Worm (Caenorhabditis elegans) whole organism, L2 larva: ENCODE measurements around the gene B0035.21.

Experiments
- C34F6.9 ChIP-seq: fragments of 150-350 bp; optimal IDR thresholded peaks from 2 replicates; lab custom pipeline; 2014; ENCODE audit warnings: missing biosample characterization, missing genetic modification characterization
- F13H6.1 ChIP-seq: sonication (generic microtip); optimal IDR thresholded peaks from 2 replicates; lab custom pipeline; 2016; ENCODE audit warnings: missing genetic modification characterization, missing compliant biosample characterization
- ZK546.5 ChIP-seq: sonication (generic microtip); optimal IDR thresholded peaks from 2 replicates; lab custom pipeline; 2017; ENCODE audit warnings: missing biosample characterization, missing genetic modification characterization
- alr-1 ChIP-seq: fragments of 150-350 bp; optimal IDR thresholded peaks from 2 replicates; lab custom pipeline; 2014; ENCODE audit warnings: missing biosample characterization, missing genetic modification characterization
- aly-2 ChIP-seq: fragments of 150-350 bp; optimal IDR thresholded peaks from 2 replicates; lab custom pipeline; 2014; ENCODE audit warnings: missing biosample characterization, missing genetic modification characterization
- ama-1 ChIP-seq: fragments of 150-350 bp; optimal IDR thresholded peaks from 2 replicates; lab custom pipeline; 2018; ENCODE audit warnings: inconsistent platforms
- blmp-1 ChIP-seq: sonication (generic microtip); optimal IDR thresholded peaks from 2 replicates; lab custom pipeline; 2017; ENCODE audit warnings: missing genetic modification characterization, mild to moderate bottlenecking, missing compliant biosample characterization, antibody characterized with exemption, moderate library complexity; ENCODE audit not compliant: insufficient read depth
- ceh-16 ChIP-seq: fragments of 150-350 bp; optimal IDR thresholded peaks from 2 replicates; lab custom pipeline; 2014; ENCODE audit warnings: missing biosample characterization, missing genetic modification characterization
- ceh-82 ChIP-seq: fragments of 150-350 bp; optimal IDR thresholded peaks from 2 replicates; lab custom pipeline; 2014; ENCODE audit warnings: missing biosample characterization, missing genetic modification characterization
- crh-2 ChIP-seq: sonication (generic microtip); optimal IDR thresholded peaks from 2 replicates; lab custom pipeline; 2017; ENCODE audit warnings: missing biosample characterization, missing genetic modification characterization
- dmd-4 ChIP-seq: sonication (generic microtip); optimal IDR thresholded peaks from 2 replicates; lab custom pipeline; 2017; ENCODE audit warnings: missing biosample characterization, missing genetic modification characterization
- fos-1 ChIP-seq: fragments of 150-350 bp; optimal IDR thresholded peaks from 2 replicates; lab custom pipeline; 2014; ENCODE audit warnings: missing biosample characterization, missing genetic modification characterization
- gmeb-1 ChIP-seq: fragments of 150-350 bp; optimal IDR thresholded peaks from 2 replicates; lab custom pipeline; 2014; ENCODE audit warnings: missing biosample characterization, missing genetic modification characterization
- lin-11 ChIP-seq: fragments of 150-350 bp; sonication (generic microtip); optimal IDR thresholded peaks from 2 replicates; lab custom pipeline; 2014; ENCODE audit warnings: missing biosample characterization, missing genetic modification characterization, inconsistent platforms, mixed read lengths
- lin-13 ChIP-seq: fragments of 150-350 bp; optimal IDR thresholded peaks from 2 replicates; lab custom pipeline; 2014; ENCODE audit warnings: missing biosample characterization, missing genetic modification reagents, missing genetic modification characterization
- lin-39 ChIP-seq: fragments of 150-350 bp; optimal IDR thresholded peaks from 2 replicates; lab custom pipeline; 2014; ENCODE audit warnings: missing biosample characterization, missing genetic modification reagents, missing genetic modification characterization
- lsy-2 ChIP-seq, 2 experiments: fragments of 150-350 bp in 1 of 2; sonication (generic microtip) in 1 of 2; optimal IDR thresholded peaks; 2 replicates each; lab custom pipeline; 2014 to 2017; ENCODE audit warnings: missing biosample characterization in 2 of 2, missing genetic modification characterization in 2 of 2
- mdl-1 ChIP-seq, 2 experiments: fragments of 150-350 bp in 1 of 2; sonication (generic microtip) in 1 of 2; optimal IDR thresholded peaks; 2 replicates each; lab custom pipeline; 2017; ENCODE audit warnings: missing biosample characterization in 2 of 2, missing genetic modification characterization in 2 of 2
- nhr-10 ChIP-seq: sonication (generic microtip); optimal IDR thresholded peaks from 2 replicates; lab custom pipeline; 2017; ENCODE audit warnings: missing biosample characterization, missing genetic modification characterization
- nhr-129 ChIP-seq: fragments of 150-350 bp; optimal IDR thresholded peaks from 2 replicates; lab custom pipeline; 2014; ENCODE audit warnings: missing biosample characterization, missing genetic modification characterization
- nhr-21 ChIP-seq: fragments of 150-350 bp; optimal IDR thresholded peaks from 2 replicates; lab custom pipeline; 2014; ENCODE audit warnings: missing biosample characterization, missing genetic modification characterization
- nhr-23 ChIP-seq: fragments of 150-350 bp; optimal IDR thresholded peaks from 2 replicates; lab custom pipeline; 2014; ENCODE audit warnings: missing biosample characterization, missing genetic modification reagents, missing genetic modification characterization
- nhr-237 ChIP-seq: fragments of 150-350 bp; optimal IDR thresholded peaks from 2 replicates; lab custom pipeline; 2014; ENCODE audit warnings: missing biosample characterization, missing genetic modification characterization
- nhr-25 ChIP-seq: fragments of 150-350 bp; sonication (generic microtip); optimal IDR thresholded peaks from 3 replicates; lab custom pipeline; 2014; ENCODE audit warnings: missing biosample characterization, missing genetic modification characterization
- nhr-6 ChIP-seq: fragments of 150-350 bp; optimal IDR thresholded peaks from 2 replicates; lab custom pipeline; 2014; ENCODE audit warnings: missing biosample characterization, missing genetic modification characterization
- nhr-77 ChIP-seq: fragments of 150-350 bp; optimal IDR thresholded peaks from 2 replicates; lab custom pipeline; 2014; ENCODE audit warnings: missing biosample characterization, missing genetic modification characterization
- peb-1 ChIP-seq: fragments of 150-350 bp; optimal IDR thresholded peaks from 2 replicates; lab custom pipeline; 2014; ENCODE audit warnings: missing biosample characterization, missing genetic modification characterization
- sem-4 ChIP-seq: fragments of 150-350 bp; optimal IDR thresholded peaks from 2 replicates; lab custom pipeline; 2014; ENCODE audit warnings: missing biosample characterization, missing genetic modification reagents, missing genetic modification characterization
- skn-1 ChIP-seq: sonication (generic microtip); optimal IDR thresholded peaks from 2 replicates; lab custom pipeline; 2017; ENCODE audit warnings: missing biosample characterization, missing genetic modification characterization
- sma-3 ChIP-seq: sonication (generic microtip); optimal IDR thresholded peaks from 2 replicates; lab custom pipeline; 2016; ENCODE audit warnings: missing genetic modification reagents, missing genetic modification characterization, missing compliant biosample characterization
- sma-9 ChIP-seq, 2 experiments: fragments of 150-350 bp in 1 of 2; sonication (generic microtip) in 1 of 2; optimal IDR thresholded peaks; 2 replicates each; lab custom pipeline; 2014 to 2016; ENCODE audit warnings: missing genetic modification characterization in 2 of 2, mild to moderate bottlenecking in 1 of 2, missing biosample characterization in 1 of 2, missing compliant biosample characterization in 1 of 2, missing genetic modification reagents in 1 of 2, moderate library complexity in 1 of 2
- unc-39 ChIP-seq: fragments of 150-350 bp; optimal IDR thresholded peaks from 2 replicates; lab custom pipeline; 2014; ENCODE audit warnings: missing biosample characterization, missing genetic modification characterization
- unc-62 ChIP-seq: fragments of 150-350 bp; optimal IDR thresholded peaks from 2 replicates; lab custom pipeline; 2014; ENCODE audit warnings: missing biosample characterization, missing genetic modification reagents, missing genetic modification characterization
- zag-1 ChIP-seq: fragments of 150-350 bp; optimal IDR thresholded peaks from 2 replicates; lab custom pipeline; 2014; ENCODE audit warnings: missing biosample characterization, missing genetic modification characterization
- ztf-1 ChIP-seq: fragments of 200-800 bp; sonication (Bioruptor generic); conservative IDR thresholded peaks from 2 replicates; pipeline ENCODE4 v1.3.6; 2022; ENCODE audit warnings: missing genetic modification characterization, missing compliant biosample characterization
- ztf-4 ChIP-seq: fragments of 150-350 bp; optimal IDR thresholded peaks from 2 replicates; lab custom pipeline; 2014; ENCODE audit warnings: missing biosample characterization, missing genetic modification characterization

The B0035.21 gene

ce11 chrIV:11326939-11327565 lies at the start of gene B0035.21:
Gene B0035.21, plus strand, starts transcription at chrIV:11327260.
- TF ChIP-seq mdl-1 (tag; optimal IDR thresholded peaks at IDR 0.05; lab: Kevin White, UChicago) = no peak
- TF ChIP-seq fos-1 (tag; lab: Kevin White, UChicago) = no peak
- no peak for TF ChIP-seq blmp-1 (tag; lab: Kevin White, UChicago)
- TF ChIP-seq skn-1 (tag; lab: Kevin White, UChicago) = no peak
- TF ChIP-seq ztf-1 (GFP tag; lab: Robert Waterston, UW) = no peak
- no peak for TF ChIP-seq nhr-25
- no peak for TF ChIP-seq zag-1 (tag; lab: Kevin White, UChicago)
- no peak for TF ChIP-seq ceh-16 (tag; lab: Kevin White, UChicago)
- no peak for TF ChIP-seq ztf-4 (tag; lab: Kevin White, UChicago)
- TF ChIP-seq sma-9 (GFP tag; optimal IDR thresholded peaks at IDR 0.05; lab: Kevin White, UChicago) = no peak
- no peak for TF ChIP-seq sma-9 (tag; optimal IDR thresholded peaks at IDR 0.05; lab: Kevin White, UChicago)
- no peak for TF ChIP-seq peb-1 (tag; lab: Kevin White, UChicago)
- no peak for TF ChIP-seq nhr-237 (tag; lab: Kevin White, UChicago)
- TF ChIP-seq dmd-4 = no peak
- no peak for TF ChIP-seq ZK546.5 (tag; lab: Kevin White, UChicago)
- TF ChIP-seq lin-39 = no peak
- TF ChIP-seq unc-39 (tag; lab: Kevin White, UChicago) = no peak
- TF ChIP-seq nhr-10 (tag; lab: Kevin White, UChicago) = no peak
- no peak for TF ChIP-seq nhr-21
- TF ChIP-seq, all 48 proteins: peak for 0

- TF ChIP-seq crh-2 = peak; percentile 46
- TF ChIP-seq nhr-129 (tag; lab: Kevin White, UChicago) = peak; percentile 17
- no peak for TF ChIP-seq nhr-23 (tag; lab: Kevin White, UChicago)
- peak; percentile 84 for TF ChIP-seq F13H6.1
- no peak for TF ChIP-seq lin-11 (tag; lab: Kevin White, UChicago)
- peak; percentile 22 for TF ChIP-seq sma-3 (GFP tag; lab: Kevin White, UChicago)
- TF ChIP-seq dmd-4 = no peak
- peak; percentile 33 for TF ChIP-seq gmeb-1
- peak; percentile 97 for TF ChIP-seq fos-1 (tag; lab: Kevin White, UChicago)
- peak; percentile 50 for TF ChIP-seq sma-9 (GFP tag; optimal IDR thresholded peaks at IDR 0.05; lab: Kevin White, UChicago)
- TF ChIP-seq sma-9 (tag; optimal IDR thresholded peaks at IDR 0.05; lab: Kevin White, UChicago) = no peak
- TF ChIP-seq nhr-10 (tag; lab: Kevin White, UChicago) = no peak
- no peak for TF ChIP-seq mdl-1 (tag; optimal IDR thresholded peaks at IDR 0.05; lab: Kevin White, UChicago)
- TF ChIP-seq unc-39 (tag; lab: Kevin White, UChicago) = no peak
- no peak for TF ChIP-seq ZK546.5 (tag; lab: Kevin White, UChicago)
Measured at ce11 chrIV:11284102-11284531, 42.9 kb upstream of the B0035.21 start.

DNA sequence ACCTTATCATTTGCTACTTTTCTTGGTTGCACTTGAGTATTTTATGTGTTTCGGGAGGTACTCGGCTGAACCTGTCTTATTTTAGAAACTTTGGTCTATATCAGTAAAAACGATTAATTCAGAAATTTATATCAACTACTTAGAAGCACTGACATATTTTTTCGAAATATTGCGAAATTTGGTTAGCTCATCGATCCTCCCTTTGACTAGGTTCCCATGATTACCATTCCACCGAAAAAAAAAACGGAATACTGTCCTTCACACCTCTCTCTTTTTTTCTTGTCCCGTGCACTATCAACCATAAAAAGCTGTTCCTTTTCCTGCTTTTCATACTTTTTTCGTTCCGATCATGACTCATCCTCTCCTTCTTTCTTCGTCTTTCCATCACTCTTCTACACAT lies 41.8 kb upstream of the B0035.21 start:
- TF ChIP-seq lsy-2 (tag; optimal IDR thresholded peaks at IDR 0.05; lab: Kevin White, UChicago) (no peak), aly-2 (tag; lab: Kevin White, UChicago) (no peak), zag-1 (tag; lab: Kevin White, UChicago) (no peak), F13H6.1 (no peak), nhr-77 (tag; lab: Kevin White, UChicago) (no peak), nhr-6 (tag; lab: Kevin White, UChicago) (no peak), sma-9 (GFP tag; optimal IDR thresholded peaks at IDR 0.05; lab: Kevin White, UChicago) (no peak), sma-9 (tag; optimal IDR thresholded peaks at IDR 0.05; lab: Kevin White, UChicago) (no peak), ztf-4 (tag; lab: Kevin White, UChicago) (no peak), nhr-21 (no peak), nhr-237 (tag; lab: Kevin White, UChicago) (no peak), lin-11 (tag; lab: Kevin White, UChicago) (no peak)

ce11 chrIV:11286112-11286511 lies 40.9 kb upstream of the B0035.21 start:
- peak; percentile 66 for TF ChIP-seq fos-1 (tag; lab: Kevin White, UChicago)
- TF ChIP-seq unc-62 (GFP tag; lab: Kevin White, UChicago) = no peak

- TF ChIP-seq mdl-1 (tag; optimal IDR thresholded peaks at IDR 0.05; lab: Kevin White, UChicago) = no peak
- no peak for TF ChIP-seq aly-2 (tag; lab: Kevin White, UChicago)
- no peak for TF ChIP-seq peb-1 (tag; lab: Kevin White, UChicago)
- no peak for TF ChIP-seq C34F6.9 (tag; lab: Kevin White, UChicago)
- TF ChIP-seq fos-1 (tag; lab: Kevin White, UChicago) = no peak
- TF ChIP-seq ceh-82 = no peak
- no peak for TF ChIP-seq ama-1 (lab: Kevin White, UChicago)
- no peak for TF ChIP-seq zag-1 (tag; lab: Kevin White, UChicago)
- no peak for TF ChIP-seq unc-39 (tag; lab: Kevin White, UChicago)
- TF ChIP-seq alr-1 (tag; lab: Kevin White, UChicago) = no peak
- TF ChIP-seq sem-4 (tag; lab: Kevin White, UChicago) = no peak
- no peak for TF ChIP-seq sma-9 (GFP tag; optimal IDR thresholded peaks at IDR 0.05; lab: Kevin White, UChicago)
- TF ChIP-seq sma-9 (tag; optimal IDR thresholded peaks at IDR 0.05; lab: Kevin White, UChicago) = no peak
- TF ChIP-seq lin-13 = no peak
Measured at ce11 chrIV:11287511-11287910, 39.5 kb upstream of the B0035.21 start, which contains the start of gene F54D1.6. Gene F54D1.6, plus strand, starts transcription at chrIV:11287811.
